Fruit fly (Drosophila melanogaster) S2 (cell line): ENCODE results near the gene CG1791.

ENCODE experiments used
- CG8478 ChIP-seq: fragments of >200 bp; optimal IDR thresholded peaks from 2 replicates; lab custom pipeline; 2018
- CTCF ChIP-seq, 2 experiments: fragments of >200 bp; optimal IDR thresholded peaks; 2 replicates each; lab custom pipeline; 2018

Gene CG1791

DNA sequence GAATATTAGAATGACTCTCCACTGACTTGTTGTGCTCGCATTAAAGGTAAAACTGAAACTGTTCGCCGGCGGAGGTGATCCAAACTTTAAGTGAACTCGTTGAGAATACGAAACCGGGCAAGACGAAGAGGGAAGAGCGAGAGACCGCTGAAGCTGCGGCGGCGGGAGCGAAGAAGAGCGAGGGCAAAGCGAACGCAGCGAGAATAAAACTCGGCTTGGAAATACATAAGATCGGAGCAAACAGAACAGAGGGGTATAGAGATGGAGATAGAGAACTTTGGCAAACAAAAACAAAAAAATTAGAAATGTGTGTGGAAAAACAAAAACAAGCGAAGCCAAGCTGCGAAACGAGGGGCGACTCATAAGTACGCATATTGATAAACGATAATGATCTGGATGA lies 33.8 kb downstream of the CG1791 start, which contains the start of gene Idgf4:
TSS of gene Idgf4 (minus strand) at position 67 of the 400 bp plus-strand sequence.
- no peak for TF ChIP-seq CTCF (optimal IDR thresholded peaks at IDR 0.05; lab: Kevin White, UChicago)
- TF ChIP-seq CG8478: no peak
